Fruit fly (Drosophila melanogaster) whole organism, embryonic: ENCODE data around the gene CG13622.
A peak's percentile ranks its signal among the peaks of the same experiment; 100 is the strongest.

Experiments
- Adf1 ChIP-seq: fragments of 200-800 bp; sonication (Bioruptor generic); IDR thresholded peaks from 2 replicates; pipeline ENCODE4 v1.3.6; 2022; ENCODE audit warnings: missing biosample characterization, missing genetic modification characterization
- Atf6 ChIP-seq: fragments of 200-800 bp; sonication (Bioruptor generic); IDR thresholded peaks from 2 replicates; pipeline ENCODE4 v1.3.6; 2022; ENCODE audit warnings: missing biosample characterization, missing genetic modification characterization
- CG10431 ChIP-seq: fragments of 200-800 bp; sonication (Bioruptor generic); optimal IDR thresholded peaks from 3 replicates; lab custom pipeline; 2018; ENCODE audit warnings: missing biosample characterization, mild to moderate bottlenecking, missing genetic modification characterization
- CG11456 ChIP-seq: fragments of 200-800 bp; sonication (Bioruptor generic); IDR thresholded peaks from 3 replicates; pipeline ENCODE4 v1.3.6; 2022; ENCODE audit warnings: missing biosample characterization, missing genetic modification characterization
- CG11504 ChIP-seq: fragments of 200-800 bp; sonication (Bioruptor generic); optimal IDR thresholded peaks from 3 replicates; lab custom pipeline; 2019; ENCODE audit warnings: missing biosample characterization, mild to moderate bottlenecking, missing genetic modification characterization, moderate library complexity
- CG11723 ChIP-seq: fragments of 200-800 bp; sonication (Bioruptor generic); optimal IDR thresholded peaks from 2 replicates; lab custom pipeline; 2017; ENCODE audit warnings: missing biosample characterization, mild to moderate bottlenecking, missing genetic modification characterization
- CG15514 ChIP-seq: fragments of 200-800 bp; sonication (Bioruptor generic); optimal IDR thresholded peaks from 3 replicates; lab custom pipeline; 2017; ENCODE audit warnings: missing biosample characterization, missing genetic modification characterization, mild to moderate bottlenecking, moderate library complexity, missing genetic modification reagents
- CG17912 ChIP-seq: fragments of 200-800 bp; sonication (Bioruptor generic); optimal IDR thresholded peaks from 2 replicates; lab custom pipeline; 2018; ENCODE audit warnings: missing biosample characterization, mild to moderate bottlenecking, missing genetic modification characterization
- CG18011 ChIP-seq: fragments of 200-800 bp; sonication (Bioruptor generic); optimal IDR thresholded peaks from 2 replicates; lab custom pipeline; 2017; ENCODE audit warnings: missing biosample characterization, missing genetic modification characterization, mild to moderate bottlenecking, moderate library complexity, missing genotype
- CG31224 ChIP-seq: fragments of 200-800 bp; sonication (Bioruptor generic); IDR thresholded peaks from 2 replicates; pipeline ENCODE4 v1.3.6; 2022; ENCODE audit warnings: missing biosample characterization, missing genetic modification characterization
- CG6791 ChIP-seq: fragments of 200-800 bp; sonication (Bioruptor generic); IDR thresholded peaks from 3 replicates; pipeline ENCODE4 v1.3.6; 2022; ENCODE audit warnings: missing biosample characterization, missing genetic modification characterization; ENCODE audit not compliant: partially characterized antibody
- CG6854 ChIP-seq: fragments of 200-800 bp; sonication (Bioruptor generic); optimal IDR thresholded peaks from 3 replicates; lab custom pipeline; 2017; ENCODE audit warnings: missing biosample characterization, mild to moderate bottlenecking, missing genetic modification characterization
- CG7963 ChIP-seq: fragments of 200-800 bp; sonication (Bioruptor generic); IDR thresholded peaks from 3 replicates; pipeline ENCODE4 v1.3.6; 2022; ENCODE audit warnings: missing biosample characterization, missing genetic modification characterization; ENCODE audit not compliant: partially characterized antibody
- CG9437 ChIP-seq: fragments of 200-800 bp; sonication (Bioruptor generic); optimal IDR thresholded peaks from 2 replicates; lab custom pipeline; 2018; ENCODE audit warnings: missing biosample characterization, mild to moderate bottlenecking, missing genetic modification characterization
- Elba2 ChIP-seq: fragments of 200-800 bp; sonication (Bioruptor generic); optimal IDR thresholded peaks from 3 replicates; lab custom pipeline; 2016; ENCODE audit warnings: missing biosample characterization, missing genetic modification characterization
- GATAe ChIP-seq: fragments of 200-800 bp; sonication (Bioruptor generic); conservative IDR thresholded peaks from 2 replicates; pipeline ENCODE4 v1.3.6; 2022; ENCODE audit warnings: missing biosample characterization, missing genetic modification characterization
- HmgD ChIP-seq: fragments of 200-800 bp; sonication (Bioruptor generic); optimal IDR thresholded peaks from 3 replicates; lab custom pipeline; 2016; ENCODE audit warnings: missing biosample characterization, missing genetic modification characterization
- Jarid2 ChIP-seq: fragments of 200-800 bp; sonication (Bioruptor generic); optimal IDR thresholded peaks from 3 replicates; lab custom pipeline; 2017; ENCODE audit warnings: mild to moderate bottlenecking, missing biosample characterization, missing genetic modification reagents, missing genetic modification characterization
- Lim3 ChIP-seq: fragments of 200-800 bp; sonication (Bioruptor generic); IDR thresholded peaks from 2 replicates; pipeline ENCODE4 v1.3.6; 2022; ENCODE audit warnings: missing biosample characterization, missing genetic modification characterization
- NfI ChIP-seq: fragments of 200-800 bp; sonication (Bioruptor generic); optimal IDR thresholded peaks from 3 replicates; lab custom pipeline; 2018; ENCODE audit warnings: missing biosample characterization, mild to moderate bottlenecking, missing genetic modification characterization, moderate library complexity
- Pdp1 ChIP-seq, 2 experiments: fragments of 200-800 bp; sonication (Bioruptor generic); optimal IDR thresholded peaks; 3 replicates each; lab custom pipeline; 2016; ENCODE audit warnings: missing biosample characterization in 2 of 2, missing genetic modification characterization in 2 of 2, mild to moderate bottlenecking in 1 of 2, moderate library complexity in 1 of 2
- Stat92E ChIP-seq, 3 experiments: fragments of >200 bp in 2 of 3; fragments of 200-800 bp in 1 of 3; sonication (Bioruptor generic) in 1 of 3; optimal IDR thresholded peaks; 2 replicates each; lab custom pipeline; 2017 to 2019; ENCODE audit warnings: missing biosample characterization in 3 of 3, missing genetic modification characterization in 3 of 3, mild to moderate bottlenecking in 1 of 3, moderate library complexity in 1 of 3
- abd-A ChIP-seq: fragments of 200-800 bp; sonication (Bioruptor generic); optimal IDR thresholded peaks from 3 replicates; lab custom pipeline; 2019; ENCODE audit warnings: missing biosample characterization, mild to moderate bottlenecking, missing genetic modification characterization, moderate library complexity
- al ChIP-seq: fragments of 200-800 bp; sonication (Bioruptor generic); IDR thresholded peaks from 2 replicates; pipeline ENCODE4 v1.3.6; 2022; ENCODE audit warnings: missing biosample characterization, missing genetic modification characterization
- amos ChIP-seq: fragments of 200-800 bp; sonication (Bioruptor generic); IDR thresholded peaks from 2 replicates; pipeline ENCODE4 v1.3.6; 2022; ENCODE audit warnings: missing biosample characterization, missing genetic modification characterization; ENCODE audit not compliant: partially characterized antibody
- bbx ChIP-seq: fragments of 200-800 bp; sonication (Bioruptor generic); IDR thresholded peaks from 2 replicates; pipeline ENCODE4 v1.3.6; 2022; ENCODE audit warnings: missing biosample characterization, missing genetic modification characterization; ENCODE audit not compliant: partially characterized antibody
- caup ChIP-seq: fragments of 200-800 bp; sonication (Bioruptor generic); optimal IDR thresholded peaks from 3 replicates; lab custom pipeline; 2017; ENCODE audit warnings: missing biosample characterization, mild to moderate bottlenecking, missing genetic modification characterization, moderate library complexity; ENCODE audit not compliant: severe bottlenecking
- crc ChIP-seq: fragments of 200-800 bp; sonication (Bioruptor generic); optimal IDR thresholded peaks from 2 replicates; lab custom pipeline; 2016; ENCODE audit warnings: missing biosample characterization, missing genetic modification characterization
- crol ChIP-seq: fragments of 200-800 bp; sonication (Bioruptor generic); IDR thresholded peaks from 2 replicates; pipeline ENCODE4 v1.3.6; 2022; ENCODE audit warnings: missing biosample characterization, missing genetic modification characterization
- danr ChIP-seq: fragments of 200-800 bp; sonication (Bioruptor generic); IDR thresholded peaks from 2 replicates; pipeline ENCODE4 v1.3.6; 2022; ENCODE audit warnings: missing biosample characterization, missing genetic modification characterization
- dimm ChIP-seq: fragments of 200-800 bp; sonication (Bioruptor generic); IDR thresholded peaks from 2 replicates; pipeline ENCODE4 v1.3.6; 2022; ENCODE audit warnings: missing biosample characterization, missing genetic modification characterization
- dysf ChIP-seq: fragments of 200-800 bp; sonication (Bioruptor generic); IDR thresholded peaks from 3 replicates; pipeline ENCODE4 v1.3.6; 2022; ENCODE audit warnings: missing biosample characterization, missing genetic modification characterization
- emc ChIP-seq: fragments of 200-800 bp; sonication (Bioruptor generic); optimal IDR thresholded peaks from 2 replicates; lab custom pipeline; 2016; ENCODE audit warnings: missing biosample characterization, missing genetic modification characterization
- grn ChIP-seq: fragments of 200-800 bp; sonication (Bioruptor generic); optimal IDR thresholded peaks from 3 replicates; lab custom pipeline; 2017; ENCODE audit warnings: missing biosample characterization, missing genetic modification characterization
- h ChIP-seq: fragments of >200 bp; optimal IDR thresholded peaks from 2 replicates; lab custom pipeline; 2017
- hb ChIP-seq: fragments of 200-800 bp; sonication (Bioruptor generic); IDR thresholded peaks from 3 replicates; pipeline ENCODE4 v1.3.6; 2022; ENCODE audit warnings: missing biosample characterization, missing genetic modification characterization; ENCODE audit not compliant: partially characterized antibody
- onecut ChIP-seq: fragments of 200-800 bp; sonication (Bioruptor generic); IDR thresholded peaks from 2 replicates; pipeline ENCODE4 v1.3.6; 2022; ENCODE audit warnings: missing biosample characterization, missing genetic modification characterization
- pfk ChIP-seq: fragments of 200-800 bp; sonication (Bioruptor generic); optimal IDR thresholded peaks from 2 replicates; lab custom pipeline; 2018; ENCODE audit warnings: missing biosample characterization, mild to moderate bottlenecking, missing genetic modification characterization, moderate library complexity
- pros ChIP-seq: fragments of 200-800 bp; sonication (Bioruptor generic); optimal IDR thresholded peaks from 3 replicates; lab custom pipeline; 2019; ENCODE audit warnings: missing biosample characterization, mild to moderate bottlenecking, missing genetic modification characterization, moderate library complexity
- rib ChIP-seq: fragments of 200-800 bp; sonication (Bioruptor generic); IDR thresholded peaks from 2 replicates; pipeline ENCODE4 v1.3.6; 2022; ENCODE audit warnings: missing biosample characterization, missing genetic modification characterization
- row ChIP-seq: fragments of 200-800 bp; sonication (Bioruptor generic); IDR thresholded peaks from 3 replicates; pipeline ENCODE4 v1.3.6; 2022; ENCODE audit warnings: missing biosample characterization, missing genetic modification characterization
- sd ChIP-seq: fragments of 200-800 bp; sonication (Bioruptor generic); optimal IDR thresholded peaks from 3 replicates; lab custom pipeline; 2018; ENCODE audit warnings: missing biosample characterization, mild to moderate bottlenecking, missing genetic modification characterization, moderate library complexity
- sim ChIP-seq: fragments of 200-800 bp; sonication (Bioruptor generic); IDR thresholded peaks from 2 replicates; pipeline ENCODE4 v1.3.6; 2022; ENCODE audit warnings: missing biosample characterization, missing genetic modification characterization
- slbo ChIP-seq: fragments of 200-800 bp; sonication (Bioruptor generic); IDR thresholded peaks from 2 replicates; pipeline ENCODE4 v1.3.6; 2022; ENCODE audit warnings: missing biosample characterization, missing genetic modification characterization
- slp2 ChIP-seq: fragments of 200-800 bp; sonication (Bioruptor generic); optimal IDR thresholded peaks from 2 replicates; lab custom pipeline; 2016; ENCODE audit warnings: missing biosample characterization, missing genetic modification characterization
- ssp ChIP-seq: fragments of 200-800 bp; sonication (Bioruptor generic); IDR thresholded peaks from 2 replicates; pipeline ENCODE4 v1.3.6; 2022; ENCODE audit warnings: missing biosample characterization, missing genetic modification characterization
- tgo ChIP-seq: fragments of 200-800 bp; sonication (Bioruptor generic); IDR thresholded peaks from 3 replicates; pipeline ENCODE4 v1.3.6; 2022; ENCODE audit warnings: missing biosample characterization, missing genetic modification characterization
- unc-4 ChIP-seq: fragments of 200-800 bp; sonication (Bioruptor generic); IDR thresholded peaks from 2 replicates; pipeline ENCODE4 v1.3.6; 2022; ENCODE audit warnings: missing biosample characterization, missing genetic modification characterization; ENCODE audit not compliant: partially characterized antibody
- zen ChIP-seq: fragments of 200-800 bp; sonication (Bioruptor generic); optimal IDR thresholded peaks from 3 replicates; lab custom pipeline; 2018; ENCODE audit warnings: missing biosample characterization, mild to moderate bottlenecking, missing genetic modification characterization, moderate library complexity

CG13622 gene

dm6 chr3R:24543033-24543675, 19.7 kb upstream of the CG13622 start (continued):
- peak; percentile 98 for TF ChIP-seq dysf (GFP tag; lab: Robert Waterston, UW)
- TF ChIP-seq crc (GFP tag; lab: Kevin White, UChicago), result peak; percentile 81
- no peak for TF ChIP-seq HmgD (GFP tag; lab: Kevin White, UChicago)
- TF ChIP-seq zen, result peak; percentile 88
- TF ChIP-seq slp2 (GFP tag; lab: Kevin White, UChicago), result peak; percentile 64
- peak; percentile 98 for TF ChIP-seq row (GFP tag; lab: Robert Waterston, UW)
- peak; percentile 95 for TF ChIP-seq tgo
- peak; percentile 68 for TF ChIP-seq CG10431 (GFP tag; lab: Kevin White, UChicago)
- TF ChIP-seq ssp, result peak; percentile 82
- TF ChIP-seq Elba2, result no peak
- no peak for TF ChIP-seq pros (GFP tag; lab: Kevin White, UChicago)
- TF ChIP-seq pfk (GFP tag; lab: Kevin White, UChicago), result peak; percentile 30
- peak; percentile 98 for TF ChIP-seq slbo (GFP tag; lab: Robert Waterston, UW)
- TF ChIP-seq CG15514 (GFP tag; lab: Kevin White, UChicago), result peak; percentile 90
- peak; percentile 97 for TF ChIP-seq NfI (GFP tag; lab: Kevin White, UChicago)
- TF ChIP-seq h (lab: Kevin White, UChicago), result no peak
- TF ChIP-seq CG7963 (GFP tag; lab: Robert Waterston, UW), result no peak
- TF ChIP-seq caup (GFP tag; lab: Kevin White, UChicago), result peak; percentile 92
- no peak for TF ChIP-seq abd-A
- no peak for TF ChIP-seq unc-4 (GFP tag; lab: Robert Waterston, UW)
- peak; percentile 85 for TF ChIP-seq danr (GFP tag; lab: Robert Waterston, UW)
- TF ChIP-seq CG11723 (GFP tag; lab: Kevin White, UChicago), result peak; percentile 83
- TF ChIP-seq dimm (GFP tag; lab: Robert Waterston, UW), result peak; percentile 85
- TF ChIP-seq crol, result peak; percentile 56
- peak; percentile 98 for TF ChIP-seq Atf6 (GFP tag; lab: Robert Waterston, UW)
- peak; percentile 91 for TF ChIP-seq CG17912 (GFP tag; lab: Kevin White, UChicago)
- peak; percentile 53; the same call in 1 of the 2 replicates for TF ChIP-seq sim
- peak; percentile 98 for TF ChIP-seq CG11456
- no peak for TF ChIP-seq CG6791
- TF ChIP-seq grn (GFP tag; lab: Kevin White, UChicago), result peak; percentile 57
- TF ChIP-seq CG11504 (tag; lab: Kevin White, UChicago), result peak; percentile 96
- peak; percentile 91 for TF ChIP-seq sd (tag; lab: Kevin White, UChicago)
- TF ChIP-seq Jarid2 (GFP tag; lab: Kevin White, UChicago), result no peak
- peak; percentile 76 for TF ChIP-seq emc (GFP tag; lab: Kevin White, UChicago)
- TF ChIP-seq amos (GFP tag; lab: Robert Waterston, UW), result no peak
- peak; percentile 79 for TF ChIP-seq Adf1 (GFP tag; lab: Robert Waterston, UW)
- no peak for TF ChIP-seq hb (GFP tag; lab: Robert Waterston, UW)
- peak; percentile 88 to 89 for TF ChIP-seq Pdp1 (GFP tag; optimal IDR thresholded peaks at IDR 0.05; lab: Kevin White, UChicago)
- no peak; the same call in 1 of the 2 replicates for TF ChIP-seq onecut (GFP tag; lab: Robert Waterston, UW)
- TF ChIP-seq CG18011, result peak; percentile 83
- TF ChIP-seq CG31224, result peak; percentile 89
- peak; percentile 80 for TF ChIP-seq Lim3 (GFP tag; lab: Robert Waterston, UW)
- no peak for TF ChIP-seq bbx (GFP tag; lab: Robert Waterston, UW)
- TF ChIP-seq rib (GFP tag; lab: Robert Waterston, UW), result peak; percentile 96
- TF ChIP-seq CG6854 (GFP tag; lab: Kevin White, UChicago), result peak; percentile 78
- TF ChIP-seq GATAe (GFP tag; lab: Robert Waterston, UW), result peak; percentile 96
- TF ChIP-seq Stat92E (GFP tag; optimal IDR thresholded peaks at IDR 0.05; lab: Kevin White, UChicago), result no peak
- peak; percentile 95 for TF ChIP-seq al
- TF ChIP-seq CG9437 (GFP tag; lab: Kevin White, UChicago), result peak; percentile 87
